Worm (Caenorhabditis elegans) whole organism, mixed stage, embryonic: ENCODE data around the gene slc-25A18.1.

Source experiments
- cnd-1 ChIP-seq: fragments of 200-800 bp; sonication (Bioruptor generic); optimal IDR thresholded peaks from 2 replicates; lab custom pipeline; 2018; ENCODE audit warnings: mild to moderate bottlenecking, missing genetic modification characterization, missing compliant biosample characterization
- lin-32 ChIP-seq: fragments of 200-800 bp; sonication (Bioruptor generic); optimal IDR thresholded peaks from 2 replicates; lab custom pipeline; 2018; ENCODE audit warnings: mild to moderate bottlenecking, missing genetic modification characterization, missing compliant biosample characterization
- mab-5 ChIP-seq: fragments of 150-350 bp; optimal IDR thresholded peaks from 2 replicates; lab custom pipeline; 2014; ENCODE audit warnings: missing biosample characterization, missing genetic modification characterization
- sptf-1 ChIP-seq: sonication (generic microtip); optimal IDR thresholded peaks from 2 replicates; lab custom pipeline; 2017; ENCODE audit warnings: mild to moderate bottlenecking, missing genetic modification characterization, moderate library complexity, missing compliant biosample characterization

DNA sequence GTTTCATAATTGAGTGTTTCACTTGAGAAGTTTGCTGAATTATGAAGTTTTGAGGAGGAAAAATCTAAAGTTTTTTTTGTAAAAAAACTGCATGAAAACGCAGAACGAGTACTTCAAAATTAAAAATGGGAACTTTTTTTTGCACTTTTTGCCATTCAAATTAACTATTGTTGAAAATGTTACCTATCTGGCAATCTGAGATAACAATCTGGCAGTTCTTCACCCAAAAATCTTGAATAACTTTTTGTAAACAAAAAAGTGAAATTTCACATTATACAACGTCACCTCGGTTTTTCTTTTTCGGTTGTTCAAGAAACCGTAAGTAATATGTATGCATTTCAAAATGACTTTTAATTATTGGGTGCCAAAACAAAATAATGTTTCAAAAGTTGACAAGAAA is 38.8 kb upstream of the slc-25A18.1 start:
- TF ChIP-seq mab-5 (tag; lab: Kevin White, UChicago), result no peak
- no peak for TF ChIP-seq lin-32 (GFP tag; lab: Kevin White, UChicago)
- TF ChIP-seq cnd-1 (tag; lab: Kevin White, UChicago), result no peak
- no peak for TF ChIP-seq sptf-1 (tag; lab: Kevin White, UChicago)
